Worm (Caenorhabditis elegans): ENCODE data around the gene F47B8.5.

DNA sequence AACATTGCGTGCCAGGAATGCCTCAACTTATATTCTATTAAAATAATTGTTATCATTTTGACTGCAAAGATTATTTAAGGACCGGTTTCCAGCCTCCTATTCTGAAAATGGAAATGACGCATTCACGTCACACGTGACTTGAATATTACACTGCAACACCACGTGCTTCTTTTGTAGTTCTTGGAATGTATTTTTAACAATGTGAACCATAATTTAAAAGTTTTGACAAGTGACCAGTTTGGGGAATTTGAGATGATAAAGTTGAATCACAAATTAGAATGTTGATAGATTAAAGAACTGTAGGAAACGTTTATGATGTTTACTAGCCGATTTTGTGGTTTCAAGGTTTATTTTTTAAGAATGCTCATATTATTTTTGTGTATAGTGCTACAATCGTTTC, 14.0 kb upstream of the F47B8.5 start, which contains the start of gene F47B8.10:
- no peak for TF ChIP-seq daf-12 (tag; optimal IDR thresholded peaks at IDR 0.05)
- no peak for TF ChIP-seq sdz-12 (GFP tag; optimal IDR thresholded peaks at IDR 0.05)
- no peak for TF ChIP-seq Y105C5A.15 (GFP tag; IDR thresholded peaks at IDR 0.05)
- TF ChIP-seq ama-1 (optimal IDR thresholded peaks at IDR 0.05): no peak
- TF ChIP-seq lim-7 (GFP tag; IDR thresholded peaks at IDR 0.05): no peak
- no peak for TF ChIP-seq T20F7.1 (GFP tag; optimal IDR thresholded peaks at IDR 0.05)
- TF ChIP-seq tag-97 (GFP tag; IDR thresholded peaks at IDR 0.05): no peak
- TF ChIP-seq hlh-11 (tag; optimal IDR thresholded peaks at IDR 0.05): no peak
- TF ChIP-seq hlh-30 (tag; optimal IDR thresholded peaks at IDR 0.05; ENCODE audit: insufficient read depth): no peak
- no peak for TF ChIP-seq pqm-1 (tag; optimal IDR thresholded peaks at IDR 0.05)
- no peak for TF ChIP-seq fos-1 (tag; optimal IDR thresholded peaks at IDR 0.05)
- TF ChIP-seq T26A8.4 (GFP tag; IDR thresholded peaks at IDR 0.05): no peak
- no peak for TF ChIP-seq lin-39 (tag; optimal IDR thresholded peaks at IDR 0.05)

Measured in whole organism, L4 larva.